Worm (Caenorhabditis elegans) whole organism, L4 larva: ENCODE measurements around the gene T08B6.4.

ENCODE experiments used
- T26A8.4 ChIP-seq: fragments of 200-800 bp; sonication (Bioruptor generic); IDR thresholded peaks from 2 replicates; pipeline ENCODE4 v1.3.6; 2022; ENCODE audit warnings: missing genetic modification characterization, missing compliant biosample characterization
- cey-2 ChIP-seq: sonication (generic microtip); optimal IDR thresholded peaks from 3 replicates; lab custom pipeline; 2017; ENCODE audit warnings: missing genetic modification characterization, mild to moderate bottlenecking, missing compliant biosample characterization, antibody characterized with exemption, borderline replicate concordance; ENCODE audit not compliant: insufficient read depth
- hlh-11 ChIP-seq: fragments of 200-800 bp; sonication (Bioruptor generic); optimal IDR thresholded peaks from 2 replicates; lab custom pipeline; 2018; ENCODE audit warnings: mild to moderate bottlenecking, missing genetic modification characterization, missing compliant biosample characterization
- mes-2 ChIP-seq: sonication (generic microtip); optimal IDR thresholded peaks from 2 replicates; lab custom pipeline; 2016; ENCODE audit warnings: missing genotype, mild to moderate bottlenecking, missing genetic modification characterization, missing compliant biosample characterization; ENCODE audit not compliant: poor library complexity, severe bottlenecking
- pqm-1 ChIP-seq: sonication (generic microtip); optimal IDR thresholded peaks from 2 replicates; lab custom pipeline; 2017; ENCODE audit warnings: missing biosample characterization, missing genetic modification characterization
- snpc-4 ChIP-seq: fragments of 150-350 bp; optimal IDR thresholded peaks from 2 replicates; lab custom pipeline; 2014; ENCODE audit warnings: missing biosample characterization, missing genetic modification characterization

- TF ChIP-seq mes-2 (tag; lab: Kevin White, UChicago) (no peak), T26A8.4 (GFP tag; lab: Robert Waterston, UW) (no peak), cey-2 (tag; lab: Kevin White, UChicago) (no peak), snpc-4 (no peak), hlh-11 (tag; lab: Kevin White, UChicago) (no peak), pqm-1 (tag; lab: Kevin White, UChicago) (no peak)
Measured at ce11 chrIV:4915689-4916088, 10.2 kb downstream of the T08B6.4 start, which contains the start of gene str-155.
